Fruit fly (Drosophila melanogaster) whole organism, embryonic: ENCODE results near the gene lili.

Experiments used
- CG10979 ChIP-seq: fragments of 200-800 bp; sonication (Bioruptor generic); optimal IDR thresholded peaks from 2 replicates; lab custom pipeline; 2018; ENCODE audit warnings: missing biosample characterization, mild to moderate bottlenecking, missing genetic modification characterization, moderate library complexity
- CG11456 ChIP-seq: fragments of 200-800 bp; sonication (Bioruptor generic); IDR thresholded peaks from 3 replicates; pipeline ENCODE4 v1.3.6; 2022; ENCODE audit warnings: missing biosample characterization, missing genetic modification characterization
- CG12769 ChIP-seq: fragments of 200-800 bp; sonication (Bioruptor generic); optimal IDR thresholded peaks from 2 replicates; lab custom pipeline; 2019; ENCODE audit warnings: missing biosample characterization, mild to moderate bottlenecking, missing genetic modification characterization, moderate library complexity
- CG15601 ChIP-seq: fragments of 200-800 bp; sonication (Bioruptor generic); optimal IDR thresholded peaks from 3 replicates; lab custom pipeline; 2019; ENCODE audit warnings: missing biosample characterization, mild to moderate bottlenecking, missing genetic modification characterization, moderate library complexity
- CG15696 ChIP-seq: fragments of 200-800 bp; sonication (Bioruptor generic); optimal IDR thresholded peaks from 2 replicates; lab custom pipeline; 2019; ENCODE audit warnings: missing biosample characterization, mild to moderate bottlenecking, missing genetic modification characterization, moderate library complexity
- CG16779 ChIP-seq: fragments of 200-800 bp; sonication (Bioruptor generic); IDR thresholded peaks from 2 replicates; pipeline ENCODE4 v1.3.6; 2022; ENCODE audit warnings: missing biosample characterization, missing genetic modification characterization
- CG18599 ChIP-seq: fragments of 200-800 bp; sonication (Bioruptor generic); optimal IDR thresholded peaks from 3 replicates; lab custom pipeline; 2017; ENCODE audit warnings: missing biosample characterization, missing genetic modification characterization, mild to moderate bottlenecking, moderate library complexity, missing genetic modification reagents
- CG2202 ChIP-seq: fragments of 200-800 bp; sonication (Bioruptor generic); optimal IDR thresholded peaks from 2 replicates; lab custom pipeline; 2018; ENCODE audit warnings: missing biosample characterization, mild to moderate bottlenecking, missing genetic modification characterization
- CG30431 ChIP-seq: fragments of 200-800 bp; sonication (Bioruptor generic); optimal IDR thresholded peaks from 2 replicates; lab custom pipeline; 2017; ENCODE audit warnings: missing biosample characterization, missing genetic modification characterization
- CG3163 ChIP-seq: fragments of 200-800 bp; sonication (Bioruptor generic); optimal IDR thresholded peaks from 3 replicates; lab custom pipeline; 2016; ENCODE audit warnings: missing biosample characterization, missing genetic modification characterization
- CG6254 ChIP-seq: fragments of 200-800 bp; sonication (Bioruptor generic); optimal IDR thresholded peaks from 3 replicates; lab custom pipeline; 2017; ENCODE audit warnings: mild to moderate bottlenecking, missing biosample characterization, missing genetic modification reagents, missing genetic modification characterization
- CG7745 ChIP-seq: fragments of 200-800 bp; sonication (Bioruptor generic); optimal IDR thresholded peaks from 2 replicates; lab custom pipeline; 2018; ENCODE audit warnings: missing biosample characterization, mild to moderate bottlenecking, missing genetic modification characterization, moderate library complexity
- CG7963 ChIP-seq: fragments of 200-800 bp; sonication (Bioruptor generic); IDR thresholded peaks from 3 replicates; pipeline ENCODE4 v1.3.6; 2022; ENCODE audit warnings: missing biosample characterization, missing genetic modification characterization; ENCODE audit not compliant: partially characterized antibody
- CG7987 ChIP-seq: fragments of 200-800 bp; sonication (Bioruptor generic); optimal IDR thresholded peaks from 2 replicates; lab custom pipeline; 2018; ENCODE audit warnings: missing biosample characterization, mild to moderate bottlenecking, missing genetic modification characterization, moderate library complexity
- CG8281 ChIP-seq: fragments of 200-800 bp; sonication (Bioruptor generic); optimal IDR thresholded peaks from 2 replicates; lab custom pipeline; 2018; ENCODE audit warnings: missing biosample characterization, mild to moderate bottlenecking, missing genetic modification characterization, moderate library complexity
- CG9876 ChIP-seq: fragments of 200-800 bp; sonication (Bioruptor generic); optimal IDR thresholded peaks from 2 replicates; lab custom pipeline; 2016; ENCODE audit warnings: missing biosample characterization, missing genetic modification characterization
- Chrac-16 ChIP-seq: fragments of 200-800 bp; sonication (Bioruptor generic); optimal IDR thresholded peaks from 3 replicates; lab custom pipeline; 2016; ENCODE audit warnings: missing biosample characterization, missing genetic modification characterization
- Fer2 ChIP-seq: fragments of 200-800 bp; sonication (Bioruptor generic); optimal IDR thresholded peaks from 2 replicates; lab custom pipeline; 2018; ENCODE audit warnings: missing biosample characterization, mild to moderate bottlenecking, missing genetic modification characterization, moderate library complexity
- Hsf ChIP-seq: fragments of 200-800 bp; sonication (Bioruptor generic); optimal IDR thresholded peaks from 3 replicates; lab custom pipeline; 2016; ENCODE audit warnings: missing biosample characterization, missing genetic modification characterization
- Kr ChIP-seq: fragments of 200-800 bp; sonication (Bioruptor generic); optimal IDR thresholded peaks from 2 replicates; lab custom pipeline; 2017; ENCODE audit warnings: missing biosample characterization, mild to moderate bottlenecking, missing genetic modification characterization
- Lpt ChIP-seq: fragments of >200 bp; optimal IDR thresholded peaks from 2 replicates; lab custom pipeline; 2018; ENCODE audit warnings: missing biosample characterization, missing genetic modification characterization
- MBD-R2 ChIP-seq: fragments of 200-800 bp; sonication (Bioruptor generic); IDR thresholded peaks from 2 replicates; pipeline ENCODE4 v1.3.6; 2022; ENCODE audit warnings: missing biosample characterization, missing genetic modification characterization
- Meics ChIP-seq: fragments of 200-800 bp; sonication (Bioruptor generic); optimal IDR thresholded peaks from 2 replicates; lab custom pipeline; 2017; ENCODE audit warnings: missing biosample characterization, mild to moderate bottlenecking, missing genetic modification characterization
- NK7.1 ChIP-seq: fragments of 200-800 bp; sonication (Bioruptor generic); optimal IDR thresholded peaks from 3 replicates; lab custom pipeline; 2016; ENCODE audit warnings: missing biosample characterization, missing genetic modification characterization
- PHDP ChIP-seq: fragments of 200-800 bp; sonication (Bioruptor generic); optimal IDR thresholded peaks from 3 replicates; lab custom pipeline; 2018; ENCODE audit warnings: missing biosample characterization, mild to moderate bottlenecking, missing genetic modification characterization, moderate library complexity
- Sox100B ChIP-seq: fragments of 200-800 bp; sonication (Bioruptor generic); optimal IDR thresholded peaks from 3 replicates; lab custom pipeline; 2018; ENCODE audit warnings: missing biosample characterization, mild to moderate bottlenecking, missing genetic modification characterization
- Sry-δ ChIP-seq: fragments of 200-800 bp; sonication (Bioruptor generic); optimal IDR thresholded peaks from 2 replicates; lab custom pipeline; 2016; ENCODE audit warnings: missing biosample characterization, missing genetic modification characterization
- Taf1 ChIP-seq: fragments of 200-800 bp; sonication (Bioruptor generic); IDR thresholded peaks from 2 replicates; pipeline ENCODE4 v1.3.6; 2022; ENCODE audit warnings: missing biosample characterization, missing genetic modification characterization
- Trl ChIP-seq, 3 experiments: fragments of >200 bp in 2 of 3; fragments of 200-800 bp in 1 of 3; sonication (Bioruptor generic) in 1 of 3; optimal IDR thresholded peaks; 2 replicates in 1 of 3; 3 replicates in 2 of 3; lab custom pipeline; 2016 to 2017; ENCODE audit warnings: missing biosample characterization in 1 of 3, missing genetic modification characterization in 1 of 3
- abd-A ChIP-seq: fragments of 200-800 bp; sonication (Bioruptor generic); optimal IDR thresholded peaks from 3 replicates; lab custom pipeline; 2019; ENCODE audit warnings: missing biosample characterization, mild to moderate bottlenecking, missing genetic modification characterization, moderate library complexity
- az2 ChIP-seq: fragments of 200-800 bp; sonication (Bioruptor generic); optimal IDR thresholded peaks from 3 replicates; lab custom pipeline; 2016; ENCODE audit warnings: missing biosample characterization, missing genetic modification characterization
- bowl ChIP-seq: fragments of 200-800 bp; sonication (Bioruptor generic); IDR thresholded peaks from 2 replicates; pipeline ENCODE4 v1.3.6; 2022; ENCODE audit warnings: missing biosample characterization, missing genetic modification characterization
- caup ChIP-seq: fragments of 200-800 bp; sonication (Bioruptor generic); optimal IDR thresholded peaks from 3 replicates; lab custom pipeline; 2017; ENCODE audit warnings: missing biosample characterization, mild to moderate bottlenecking, missing genetic modification characterization, moderate library complexity; ENCODE audit not compliant: severe bottlenecking
- da ChIP-seq: fragments of 200-800 bp; sonication (Bioruptor generic); optimal IDR thresholded peaks from 2 replicates; lab custom pipeline; 2016; ENCODE audit warnings: missing biosample characterization, missing genetic modification characterization
- dimm ChIP-seq: fragments of 200-800 bp; sonication (Bioruptor generic); IDR thresholded peaks from 2 replicates; pipeline ENCODE4 v1.3.6; 2022; ENCODE audit warnings: missing biosample characterization, missing genetic modification characterization
- dm ChIP-seq: fragments of 200-800 bp; sonication (Bioruptor generic); optimal IDR thresholded peaks from 3 replicates; lab custom pipeline; 2016; ENCODE audit warnings: missing biosample characterization, missing genetic modification characterization
- dmrt99B ChIP-seq: fragments of 200-800 bp; sonication (Bioruptor generic); optimal IDR thresholded peaks from 2 replicates; lab custom pipeline; 2018; ENCODE audit warnings: missing biosample characterization, mild to moderate bottlenecking, missing genetic modification characterization, moderate library complexity
- dpn ChIP-seq, 2 experiments: fragments of 200-800 bp; sonication (Bioruptor generic); optimal IDR thresholded peaks; 3 replicates each; lab custom pipeline; 2016; ENCODE audit warnings: missing biosample characterization in 2 of 2, missing genetic modification characterization in 2 of 2
- esg ChIP-seq: fragments of 200-800 bp; sonication (Bioruptor generic); conservative IDR thresholded peaks from 2 replicates; pipeline ENCODE4 v1.3.6; 2022; ENCODE audit warnings: missing biosample characterization, missing genetic modification characterization
- eve ChIP-seq, 2 experiments: fragments of >200 bp; optimal IDR thresholded peaks; 2 replicates each; lab custom pipeline; 2017; ENCODE audit warnings: missing biosample characterization in 2 of 2, missing genetic modification characterization in 2 of 2
- fd96Cb ChIP-seq: fragments of 200-800 bp; sonication (Bioruptor generic); optimal IDR thresholded peaks from 2 replicates; lab custom pipeline; 2018; ENCODE audit warnings: missing biosample characterization, mild to moderate bottlenecking, missing genetic modification characterization, moderate library complexity
- gsb-n ChIP-seq: fragments of 200-800 bp; sonication (Bioruptor generic); optimal IDR thresholded peaks from 3 replicates; lab custom pipeline; 2018; ENCODE audit warnings: missing biosample characterization, mild to moderate bottlenecking, missing genetic modification characterization
- jing ChIP-seq: fragments of 200-800 bp; sonication (Bioruptor generic); optimal IDR thresholded peaks from 2 replicates; lab custom pipeline; 2018; ENCODE audit warnings: missing biosample characterization, mild to moderate bottlenecking, missing genetic modification characterization
- klu ChIP-seq: fragments of 200-800 bp; sonication (Bioruptor generic); IDR thresholded peaks from 2 replicates; pipeline ENCODE4 v1.3.6; 2022; ENCODE audit warnings: missing biosample characterization, missing genetic modification characterization
- lov ChIP-seq, 2 experiments: fragments of 200-800 bp in 1 of 2; fragments of >200 bp in 1 of 2; sonication (Bioruptor generic) in 1 of 2; IDR thresholded peaks in 1 of 2; optimal IDR thresholded peaks in 1 of 2; 2 replicates in 1 of 2; 3 replicates in 1 of 2; pipeline versions ENCODE4 v1.3.6 to Lab custom; 2017 to 2022; ENCODE audit warnings: missing biosample characterization in 1 of 2, missing genetic modification characterization in 1 of 2
- nom ChIP-seq: fragments of 200-800 bp; sonication (Bioruptor generic); optimal IDR thresholded peaks from 2 replicates; lab custom pipeline; 2017; ENCODE audit warnings: missing biosample characterization, missing genetic modification characterization, mild to moderate bottlenecking, moderate library complexity, missing genetic modification reagents
- tin ChIP-seq: fragments of 200-800 bp; sonication (Bioruptor generic); optimal IDR thresholded peaks from 3 replicates; lab custom pipeline; 2016; ENCODE audit warnings: missing biosample characterization, missing genetic modification characterization
- zen ChIP-seq: fragments of 200-800 bp; sonication (Bioruptor generic); optimal IDR thresholded peaks from 3 replicates; lab custom pipeline; 2018; ENCODE audit warnings: missing biosample characterization, mild to moderate bottlenecking, missing genetic modification characterization, moderate library complexity

lili gene

dm6 chr3R:24813637-24814301, at the start of gene lili, which contains the start of gene CG34150 (continued):
- TF ChIP-seq CG12769 (tag; lab: Kevin White, UChicago) (no peak), Lpt (GFP tag; lab: Kevin White, UChicago) (no peak), dm (GFP tag; lab: Kevin White, UChicago) (peak; percentile 30), Taf1 (GFP tag; lab: Robert Waterston, UW) (peak; percentile 77), CG11456 (GFP tag; lab: Robert Waterston, UW) (peak; percentile 77; the same call in 2 of the 3 replicates), dmrt99B (tag; lab: Kevin White, UChicago) (no peak), Trl (optimal IDR thresholded peaks at IDR 0.05; lab: Kevin White, UChicago) (no peak), Trl (GFP tag; optimal IDR thresholded peaks at IDR 0.05; lab: Kevin White, UChicago) (peak; percentile 80), dimm (GFP tag; lab: Robert Waterston, UW) (no peak), CG7745 (no peak), bowl (GFP tag; lab: Robert Waterston, UW) (no peak), CG6254 (GFP tag; lab: Kevin White, UChicago) (peak; percentile 15), PHDP (tag; lab: Kevin White, UChicago) (peak; percentile 77), CG7987 (GFP tag; lab: Kevin White, UChicago) (peak; percentile 36), Hsf (GFP tag; lab: Kevin White, UChicago) (peak; percentile 84), zen (tag; lab: Kevin White, UChicago) (peak; percentile 54), CG15601 (peak; percentile 84), Kr (GFP tag; lab: Kevin White, UChicago) (no peak), Sry-δ (peak; percentile 95), Meics (GFP tag; lab: Kevin White, UChicago) (peak; percentile 52), gsb-n (tag; lab: Kevin White, UChicago) (peak; percentile 43), CG10979 (peak; percentile 57), az2 (GFP tag; lab: Kevin White, UChicago) (peak; percentile 80), eve (GFP tag; optimal IDR thresholded peaks at IDR 0.05; lab: Kevin White, UChicago) (no peak), CG30431 (GFP tag; lab: Kevin White, UChicago) (no peak), CG16779 (GFP tag; lab: Robert Waterston, UW) (no peak), dpn (GFP tag; optimal IDR thresholded peaks at IDR 0.05; lab: Kevin White, UChicago) (peak; percentile 81), MBD-R2 (peak; percentile 93), Chrac-16 (GFP tag; lab: Kevin White, UChicago) (peak; percentile 85), jing (GFP tag; lab: Kevin White, UChicago) (no peak), fd96Cb (tag; lab: Kevin White, UChicago) (peak; percentile 36), esg (GFP tag; lab: Robert Waterston, UW) (peak; percentile 64), abd-A (tag; lab: Kevin White, UChicago) (no peak), Fer2 (peak; percentile 81), CG9876 (GFP tag; lab: Kevin White, UChicago) (no peak), caup (GFP tag; lab: Kevin White, UChicago) (peak; percentile 53), lov (optimal IDR thresholded peaks at IDR 0.05; lab: Kevin White, UChicago) (no peak), lov (GFP tag; IDR thresholded peaks at IDR 0.05; lab: Robert Waterston, UW) (no peak), klu (GFP tag; lab: Robert Waterston, UW) (peak; percentile 69), CG18599 (GFP tag; lab: Kevin White, UChicago) (peak; percentile 76), Sox100B (GFP tag; lab: Kevin White, UChicago) (no peak), nom (peak; percentile 33), CG2202 (tag; lab: Kevin White, UChicago) (peak; percentile 32), CG8281 (peak; percentile 36), CG3163 (GFP tag; lab: Kevin White, UChicago) (peak; percentile 34), NK7.1 (GFP tag; lab: Kevin White, UChicago) (peak; percentile 6), tin (peak; percentile 77), da (peak; percentile 22), CG7963 (GFP tag; lab: Robert Waterston, UW) (peak; percentile 60; the same call in 1 of the 3 replicates), CG15696 (peak; percentile 82)
